Fruit fly (Drosophila melanogaster) whole organism, embryonic: ENCODE measurements around the gene Cfp1.
A peak's percentile ranks its signal among the peaks of the same experiment; 100 is the strongest.

Source experiments
- Ada2b ChIP-seq: fragments of 200-800 bp; sonication (Bioruptor generic); IDR thresholded peaks from 2 replicates; pipeline ENCODE4 v1.3.6; 2022; ENCODE audit warnings: missing biosample characterization, missing genetic modification characterization
- Awh ChIP-seq: fragments of 200-800 bp; sonication (Bioruptor generic); IDR thresholded peaks from 2 replicates; pipeline ENCODE4, ENCODE4 v1.3.6; 2022; ENCODE audit warnings: missing biosample characterization, missing genetic modification characterization
- Blimp-1 ChIP-seq: fragments of 200-800 bp; sonication (Bioruptor generic); optimal IDR thresholded peaks from 3 replicates; lab custom pipeline; 2018; ENCODE audit warnings: missing biosample characterization, missing genetic modification characterization, mild to moderate bottlenecking, moderate library complexity, missing genetic modification reagents
- CG10654 ChIP-seq: fragments of 200-800 bp; sonication (Bioruptor generic); optimal IDR thresholded peaks from 2 replicates; lab custom pipeline; 2016; ENCODE audit warnings: missing biosample characterization, missing genetic modification characterization
- CG11504 ChIP-seq: fragments of 200-800 bp; sonication (Bioruptor generic); optimal IDR thresholded peaks from 3 replicates; lab custom pipeline; 2019; ENCODE audit warnings: missing biosample characterization, mild to moderate bottlenecking, missing genetic modification characterization, moderate library complexity
- CG11695 ChIP-seq: fragments of 200-800 bp; sonication (Bioruptor generic); IDR thresholded peaks from 3 replicates; pipeline ENCODE4 v1.3.6; 2022; ENCODE audit warnings: missing biosample characterization, missing genetic modification characterization
- CG12299 ChIP-seq: fragments of 200-800 bp; sonication (Bioruptor generic); optimal IDR thresholded peaks from 2 replicates; lab custom pipeline; 2018; ENCODE audit warnings: missing biosample characterization, mild to moderate bottlenecking, missing genetic modification characterization
- CG15269 ChIP-seq: fragments of 200-800 bp; sonication (Bioruptor generic); optimal IDR thresholded peaks from 2 replicates; lab custom pipeline; 2018; ENCODE audit warnings: missing biosample characterization, mild to moderate bottlenecking, missing genetic modification characterization, moderate library complexity
- CG1602 ChIP-seq: fragments of 200-800 bp; sonication (Bioruptor generic); optimal IDR thresholded peaks from 3 replicates; lab custom pipeline; 2016; ENCODE audit warnings: missing biosample characterization, missing genetic modification characterization
- CG1603 ChIP-seq: fragments of 200-800 bp; sonication (Bioruptor generic); optimal IDR thresholded peaks from 2 replicates; lab custom pipeline; 2019; ENCODE audit warnings: missing biosample characterization, mild to moderate bottlenecking, missing genetic modification characterization, moderate library complexity
- CG17359 ChIP-seq: fragments of 200-800 bp; sonication (Bioruptor generic); optimal IDR thresholded peaks from 3 replicates; lab custom pipeline; 2018; ENCODE audit warnings: missing biosample characterization, mild to moderate bottlenecking, missing genetic modification characterization, moderate library complexity
- CG17361 ChIP-seq: fragments of 200-800 bp; sonication (Bioruptor generic); IDR thresholded peaks from 3 replicates; pipeline ENCODE4 v1.3.6; 2022; ENCODE audit warnings: missing biosample characterization, missing genetic modification characterization
- CG18599 ChIP-seq: fragments of 200-800 bp; sonication (Bioruptor generic); optimal IDR thresholded peaks from 3 replicates; lab custom pipeline; 2017; ENCODE audit warnings: missing biosample characterization, missing genetic modification characterization, mild to moderate bottlenecking, moderate library complexity, missing genetic modification reagents
- CG30403 ChIP-seq: fragments of 200-800 bp; sonication (Bioruptor generic); optimal IDR thresholded peaks from 3 replicates; lab custom pipeline; 2016; ENCODE audit warnings: missing biosample characterization, missing genetic modification characterization
- CG31365 ChIP-seq: fragments of 200-800 bp; sonication (Bioruptor generic); optimal IDR thresholded peaks from 2 replicates; lab custom pipeline; 2018; ENCODE audit warnings: missing biosample characterization, mild to moderate bottlenecking, missing genetic modification characterization
- CG32767 ChIP-seq: fragments of 200-800 bp; sonication (Bioruptor generic); IDR thresholded peaks from 2 replicates; pipeline ENCODE4 v1.3.6; 2022; ENCODE audit warnings: missing biosample characterization, missing genetic modification characterization
- CG34422 ChIP-seq: fragments of 200-800 bp; sonication (Bioruptor generic); IDR thresholded peaks from 3 replicates; pipeline ENCODE4 v1.3.6; 2022; ENCODE audit warnings: missing biosample characterization, missing genetic modification characterization
- CG4360 ChIP-seq: fragments of 200-800 bp; sonication (Bioruptor generic); IDR thresholded peaks from 2 replicates; pipeline ENCODE4 v1.3.6; 2022; ENCODE audit warnings: missing biosample characterization, missing genetic modification characterization
- CG4424 ChIP-seq: fragments of 200-800 bp; sonication (Bioruptor generic); optimal IDR thresholded peaks from 3 replicates; lab custom pipeline; 2016; ENCODE audit warnings: missing biosample characterization, missing genetic modification characterization
- CG4730 ChIP-seq: fragments of 200-800 bp; sonication (Bioruptor generic); IDR thresholded peaks from 2 replicates; pipeline ENCODE4 v1.3.6; 2022; ENCODE audit warnings: missing biosample characterization, missing genetic modification characterization
- CG8290 ChIP-seq, 3 experiments: fragments of 200-800 bp; sonication (Bioruptor generic); optimal IDR thresholded peaks; 2 replicates each; lab custom pipeline; 2016 to 2019; ENCODE audit warnings: missing biosample characterization in 3 of 3, missing genetic modification characterization in 3 of 3, mild to moderate bottlenecking in 2 of 3, moderate library complexity in 1 of 3
- CrebB ChIP-seq: fragments of 200-800 bp; sonication (Bioruptor generic); optimal IDR thresholded peaks from 3 replicates; lab custom pipeline; 2018; ENCODE audit warnings: missing biosample characterization, mild to moderate bottlenecking, missing genetic modification characterization
- Sox100B ChIP-seq: fragments of 200-800 bp; sonication (Bioruptor generic); optimal IDR thresholded peaks from 3 replicates; lab custom pipeline; 2018; ENCODE audit warnings: missing biosample characterization, mild to moderate bottlenecking, missing genetic modification characterization
- Vsx1 ChIP-seq: fragments of 200-800 bp; sonication (Bioruptor generic); optimal IDR thresholded peaks from 2 replicates; lab custom pipeline; 2017; ENCODE audit warnings: missing biosample characterization, mild to moderate bottlenecking, missing genetic modification characterization, missing genetic modification reagents
- Xbp1 ChIP-seq: fragments of 200-800 bp; sonication (Bioruptor generic); optimal IDR thresholded peaks from 3 replicates; lab custom pipeline; 2016; ENCODE audit warnings: missing biosample characterization, mild to moderate bottlenecking, missing genetic modification characterization
- Xrp1 ChIP-seq: fragments of 200-800 bp; sonication (Bioruptor generic); IDR thresholded peaks from 2 replicates; pipeline ENCODE4 v1.3.6; 2022; ENCODE audit warnings: missing biosample characterization, missing genetic modification characterization
- az2 ChIP-seq: fragments of 200-800 bp; sonication (Bioruptor generic); optimal IDR thresholded peaks from 3 replicates; lab custom pipeline; 2016; ENCODE audit warnings: missing biosample characterization, missing genetic modification characterization
- bcd ChIP-seq: fragments of 200-800 bp; sonication (Bioruptor generic); optimal IDR thresholded peaks from 2 replicates; lab custom pipeline; 2017; ENCODE audit warnings: missing biosample characterization, mild to moderate bottlenecking, missing genetic modification characterization
- chif ChIP-seq, 2 experiments: fragments of 200-800 bp; sonication (Bioruptor generic); optimal IDR thresholded peaks; 3 replicates each; lab custom pipeline; 2016; ENCODE audit warnings: missing biosample characterization in 2 of 2, missing genetic modification characterization in 2 of 2
- crol ChIP-seq: fragments of 200-800 bp; sonication (Bioruptor generic); IDR thresholded peaks from 2 replicates; pipeline ENCODE4 v1.3.6; 2022; ENCODE audit warnings: missing biosample characterization, missing genetic modification characterization
- disco-r ChIP-seq: fragments of 200-800 bp; sonication (Bioruptor generic); optimal IDR thresholded peaks from 2 replicates; lab custom pipeline; 2016; ENCODE audit warnings: missing biosample characterization, missing genetic modification characterization
- fu2 ChIP-seq: fragments of 200-800 bp; sonication (Bioruptor generic); optimal IDR thresholded peaks from 2 replicates; lab custom pipeline; 2016; ENCODE audit warnings: missing biosample characterization, missing genetic modification characterization
- ind ChIP-seq: fragments of 200-800 bp; sonication (Bioruptor generic); optimal IDR thresholded peaks from 3 replicates; lab custom pipeline; 2016; ENCODE audit warnings: missing biosample characterization, missing genetic modification characterization
- jing ChIP-seq: fragments of 200-800 bp; sonication (Bioruptor generic); optimal IDR thresholded peaks from 2 replicates; lab custom pipeline; 2018; ENCODE audit warnings: missing biosample characterization, mild to moderate bottlenecking, missing genetic modification characterization
- kah ChIP-seq: fragments of 200-800 bp; sonication (Bioruptor generic); optimal IDR thresholded peaks from 2 replicates; lab custom pipeline; 2018; ENCODE audit warnings: missing biosample characterization, mild to moderate bottlenecking, missing genetic modification characterization
- onecut ChIP-seq: fragments of 200-800 bp; sonication (Bioruptor generic); IDR thresholded peaks from 2 replicates; pipeline ENCODE4 v1.3.6; 2022; ENCODE audit warnings: missing biosample characterization, missing genetic modification characterization
- pnt ChIP-seq: fragments of 200-800 bp; sonication (Bioruptor generic); optimal IDR thresholded peaks from 3 replicates; lab custom pipeline; 2016; ENCODE audit warnings: missing biosample characterization, missing genetic modification characterization
- prd ChIP-seq, 3 experiments: fragments of >200 bp in 2 of 3; fragments of 200-800 bp in 1 of 3; sonication (Bioruptor generic) in 1 of 3; optimal IDR thresholded peaks in 2 of 3; IDR thresholded peaks in 1 of 3; 2 replicates in 2 of 3; 3 replicates in 1 of 3; pipeline versions ENCODE4 v1.3.6 to Lab custom; 2017 to 2022; ENCODE audit warnings: missing biosample characterization in 1 of 3, missing genetic modification characterization in 1 of 3
- row ChIP-seq: fragments of 200-800 bp; sonication (Bioruptor generic); IDR thresholded peaks from 3 replicates; pipeline ENCODE4 v1.3.6; 2022; ENCODE audit warnings: missing biosample characterization, missing genetic modification characterization
- sens-2 ChIP-seq: fragments of 200-800 bp; sonication (Bioruptor generic); IDR thresholded peaks from 2 replicates; pipeline ENCODE4 v1.3.6; 2022; ENCODE audit warnings: missing biosample characterization, missing genetic modification characterization
- so ChIP-seq: fragments of 200-800 bp; sonication (Bioruptor generic); IDR thresholded peaks from 3 replicates; pipeline ENCODE4 v1.3.6; 2022; ENCODE audit warnings: missing biosample characterization, missing genetic modification characterization
- stc ChIP-seq: fragments of 200-800 bp; sonication (Bioruptor generic); IDR thresholded peaks from 2 replicates; pipeline ENCODE4 v1.3.6; 2022; ENCODE audit warnings: missing biosample characterization, missing genetic modification characterization
- tgo ChIP-seq: fragments of 200-800 bp; sonication (Bioruptor generic); IDR thresholded peaks from 3 replicates; pipeline ENCODE4 v1.3.6; 2022; ENCODE audit warnings: missing biosample characterization, missing genetic modification characterization
- tin ChIP-seq: fragments of 200-800 bp; sonication (Bioruptor generic); optimal IDR thresholded peaks from 3 replicates; lab custom pipeline; 2016; ENCODE audit warnings: missing biosample characterization, missing genetic modification characterization
- unpg ChIP-seq: fragments of 200-800 bp; sonication (Bioruptor generic); optimal IDR thresholded peaks from 3 replicates; lab custom pipeline; 2018; ENCODE audit warnings: missing biosample characterization, mild to moderate bottlenecking, missing genetic modification characterization, moderate library complexity
- vvl ChIP-seq: fragments of 200-800 bp; sonication (Bioruptor generic); IDR thresholded peaks from 2 replicates; pipeline ENCODE4 v1.3.6; 2022; ENCODE audit warnings: missing biosample characterization, missing genetic modification characterization
- wor ChIP-seq: fragments of 200-800 bp; sonication (Bioruptor generic); IDR thresholded peaks from 2 replicates; pipeline ENCODE4 v1.3.6; 2022; ENCODE audit warnings: missing biosample characterization, missing genetic modification characterization
- zen ChIP-seq: fragments of 200-800 bp; sonication (Bioruptor generic); optimal IDR thresholded peaks from 3 replicates; lab custom pipeline; 2018; ENCODE audit warnings: missing biosample characterization, mild to moderate bottlenecking, missing genetic modification characterization, moderate library complexity

The Cfp1 gene

dm6 chrX:9251212-9251877 is 21.4 kb downstream of the Cfp1 start (continued):
- no peak for TF ChIP-seq kah (GFP tag; lab: Kevin White, UChicago)
- TF ChIP-seq Blimp-1 (GFP tag; lab: Kevin White, UChicago) = peak; percentile 24
- TF ChIP-seq onecut = no peak
- no peak for TF ChIP-seq disco-r
- TF ChIP-seq Ada2b (GFP tag; lab: Robert Waterston, UW) = 0 out of 2 replicates have a peak, but pooled peaks have one; percentile 19
- peak; percentile 21 for TF ChIP-seq unpg (GFP tag; lab: Kevin White, UChicago)
- no peak for TF ChIP-seq fu2 (GFP tag; lab: Kevin White, UChicago)
- TF ChIP-seq CG11504 (tag; lab: Kevin White, UChicago) = peak; percentile 36
- peak; percentile 38 for TF ChIP-seq CG30403 (GFP tag; lab: Kevin White, UChicago)
- TF ChIP-seq CG34422 (GFP tag; lab: Robert Waterston, UW) = no peak
- no peak for TF ChIP-seq CG8290 (GFP tag; optimal IDR thresholded peaks at IDR 0.05; lab: Kevin White, UChicago)
- peak in 1 of 2 experiments; percentile 45 for TF ChIP-seq CG8290 (tag; optimal IDR thresholded peaks at IDR 0.05; lab: Kevin White, UChicago)
- TF ChIP-seq Awh (GFP tag; lab: Robert Waterston, UW) = no peak
- no peak for TF ChIP-seq sens-2 (GFP tag; lab: Robert Waterston, UW)
- no peak for TF ChIP-seq CrebB
- peak; percentile 54 for TF ChIP-seq CG1603 (tag; lab: Kevin White, UChicago)
- TF ChIP-seq CG17361 (GFP tag; lab: Robert Waterston, UW) = peak; percentile 47; the same call in 1 of the 3 replicates
- peak; percentile 18 for TF ChIP-seq CG18599 (GFP tag; lab: Kevin White, UChicago)
- 0 out of 3 replicates have a peak, but pooled peaks have one; percentile 8 for TF ChIP-seq so
- TF ChIP-seq CG4360 (GFP tag; lab: Robert Waterston, UW) = peak; percentile 25; the same call in 1 of the 2 replicates
- no peak for TF ChIP-seq CG1602 (GFP tag; lab: Kevin White, UChicago)
- TF ChIP-seq jing = no peak
- TF ChIP-seq tgo = peak; percentile 56
- 0 out of 2 replicates have a peak, but pooled peaks have one; percentile 28 for TF ChIP-seq CG32767 (GFP tag; lab: Robert Waterston, UW)
- TF ChIP-seq CG4730 (GFP tag; lab: Robert Waterston, UW) = no peak
- TF ChIP-seq Xbp1 (GFP tag; lab: Kevin White, UChicago) = peak; percentile 22
- TF ChIP-seq bcd = peak; percentile 24
- TF ChIP-seq CG15269 (tag; lab: Kevin White, UChicago) = peak; percentile 42
- no peak for TF ChIP-seq prd (optimal IDR thresholded peaks at IDR 0.05; lab: Kevin White, UChicago)
- TF ChIP-seq prd (GFP tag; IDR thresholded peaks at IDR 0.05; lab: Robert Waterston, UW) = peak; percentile 44; the same call in 2 of the 3 replicates
- TF ChIP-seq pnt (GFP tag; lab: Kevin White, UChicago) = peak; percentile 3
- no peak for TF ChIP-seq CG12299
- peak; percentile 51; the same call in 2 of the 3 replicates for TF ChIP-seq row (GFP tag; lab: Robert Waterston, UW)
- TF ChIP-seq ind (GFP tag; lab: Kevin White, UChicago) = peak; percentile 27
- TF ChIP-seq vvl (GFP tag; lab: Robert Waterston, UW) = 0 out of 2 replicates have a peak, but pooled peaks have one; percentile 19
- peak; percentile 84 for TF ChIP-seq crol
- peak; percentile 43; the same call in 1 of the 2 replicates for TF ChIP-seq stc (GFP tag; lab: Robert Waterston, UW)
- TF ChIP-seq CG10654 (GFP tag; lab: Kevin White, UChicago) = peak; percentile 23
- TF ChIP-seq az2 (GFP tag; lab: Kevin White, UChicago) = peak; percentile 39
- TF ChIP-seq chif (GFP tag; optimal IDR thresholded peaks at IDR 0.05; lab: Kevin White, UChicago) = peak in 1 of 2 experiments; percentile 4
- no peak for TF ChIP-seq CG31365 (tag; lab: Kevin White, UChicago)
- TF ChIP-seq zen (tag; lab: Kevin White, UChicago) = no peak
- TF ChIP-seq CG11695 (GFP tag; lab: Robert Waterston, UW) = 0 out of 3 replicates have a peak, but pooled peaks have one; percentile 34
- TF ChIP-seq Xrp1 (GFP tag; lab: Robert Waterston, UW) = peak; percentile 49; the same call in 1 of the 2 replicates
- peak; percentile 30; the same call in 1 of the 2 replicates for TF ChIP-seq wor (GFP tag; lab: Robert Waterston, UW)
- TF ChIP-seq CG4424 = peak; percentile 7
- TF ChIP-seq tin (GFP tag; lab: Kevin White, UChicago) = peak; percentile 22
- TF ChIP-seq Vsx1 (GFP tag; lab: Kevin White, UChicago) = no peak
- peak; percentile 30 for TF ChIP-seq CG17359 (tag; lab: Kevin White, UChicago)
- TF ChIP-seq Sox100B = peak; percentile 34
